Worm (Caenorhabditis elegans) whole organism, L2 larva: Measurements from ENCODE around the gene M04B2.2.

Source experiments
- ama-1 ChIP-seq: fragments of 150-350 bp; optimal IDR thresholded peaks from 2 replicates; lab custom pipeline; 2018; ENCODE audit warnings: inconsistent platforms
- ceh-82 ChIP-seq: fragments of 150-350 bp; optimal IDR thresholded peaks from 2 replicates; lab custom pipeline; 2014; ENCODE audit warnings: missing biosample characterization, missing genetic modification characterization
- egl-27 ChIP-seq: sonication (generic microtip); optimal IDR thresholded peaks from 3 replicates; lab custom pipeline; 2017; ENCODE audit warnings: missing biosample characterization, missing genetic modification reagents, missing genetic modification characterization
- nhr-25 ChIP-seq: fragments of 150-350 bp; sonication (generic microtip); optimal IDR thresholded peaks from 3 replicates; lab custom pipeline; 2014; ENCODE audit warnings: missing biosample characterization, missing genetic modification characterization
- nhr-6 ChIP-seq: fragments of 150-350 bp; optimal IDR thresholded peaks from 2 replicates; lab custom pipeline; 2014; ENCODE audit warnings: missing biosample characterization, missing genetic modification characterization
- peb-1 ChIP-seq: fragments of 150-350 bp; optimal IDR thresholded peaks from 2 replicates; lab custom pipeline; 2014; ENCODE audit warnings: missing biosample characterization, missing genetic modification characterization
- skn-1 ChIP-seq: sonication (generic microtip); optimal IDR thresholded peaks from 2 replicates; lab custom pipeline; 2017; ENCODE audit warnings: missing biosample characterization, missing genetic modification characterization
- sma-3 ChIP-seq: sonication (generic microtip); optimal IDR thresholded peaks from 2 replicates; lab custom pipeline; 2016; ENCODE audit warnings: missing genetic modification reagents, missing genetic modification characterization, missing compliant biosample characterization
- unc-62 ChIP-seq: fragments of 150-350 bp; optimal IDR thresholded peaks from 2 replicates; lab custom pipeline; 2014; ENCODE audit warnings: missing biosample characterization, missing genetic modification reagents, missing genetic modification characterization

ce11 chrIV:11494924-11495323 is 32.9 kb upstream of the M04B2.2 start:
- TF ChIP-seq ama-1 (lab: Kevin White, UChicago) (no peak), egl-27 (peak; percentile 14), ceh-82 (no peak), sma-3 (GFP tag; lab: Kevin White, UChicago) (no peak), unc-62 (no peak), peb-1 (no peak), nhr-6 (tag; lab: Kevin White, UChicago) (no peak), skn-1 (tag; lab: Kevin White, UChicago) (no peak), nhr-25 (tag; lab: Kevin White, UChicago) (no peak)
